Worm (Caenorhabditis elegans) whole organism, young adult: ENCODE measurements around the gene sri-72.

Source experiments
- die-1 ChIP-seq: sonication (generic microtip); optimal IDR thresholded peaks from 2 replicates; lab custom pipeline; 2016; ENCODE audit warnings: missing genotype, mild to moderate bottlenecking, missing genetic modification characterization, missing compliant biosample characterization
- dox-1 ChIP-seq: fragments of 200-800 bp; sonication (Bioruptor generic); IDR thresholded peaks from 2 replicates; pipeline ENCODE4 v1.3.6; 2022; ENCODE audit warnings: missing genetic modification reagents, missing genetic modification characterization, missing compliant biosample characterization
- him-1 ChIP-seq: sonication (generic microtip); optimal IDR thresholded peaks from 2 replicates; lab custom pipeline; 2016; ENCODE audit warnings: missing genotype, missing genetic modification reagents, missing genetic modification characterization, missing compliant biosample characterization
- lin-40 ChIP-seq: sonication (generic microtip); optimal IDR thresholded peaks from 2 replicates; lab custom pipeline; 2016; ENCODE audit warnings: missing genetic modification characterization, mild to moderate bottlenecking, missing compliant biosample characterization, missing genotype, missing genetic modification reagents
- madf-10 ChIP-seq: sonication (generic microtip); optimal IDR thresholded peaks from 2 replicates; lab custom pipeline; 2016; ENCODE audit warnings: mild to moderate bottlenecking, missing genetic modification characterization, missing compliant biosample characterization
- nfya-1 ChIP-seq: sonication (generic microtip); optimal IDR thresholded peaks from 2 replicates; lab custom pipeline; 2017; ENCODE audit warnings: antibody characterized with exemption, missing compliant biosample characterization, missing genetic modification characterization, borderline replicate concordance; ENCODE audit not compliant: insufficient read depth
- nhr-27 ChIP-seq: fragments of 200-800 bp; sonication (Bioruptor generic); optimal IDR thresholded peaks from 2 replicates; lab custom pipeline; 2018; ENCODE audit warnings: mild to moderate bottlenecking, missing genetic modification characterization, moderate library complexity, missing compliant biosample characterization
- rcor-1 ChIP-seq: fragments of 200-800 bp; sonication (Bioruptor generic); IDR thresholded peaks from 2 replicates; pipeline ENCODE4 v1.3.6; 2022; ENCODE audit warnings: missing genetic modification reagents, missing genetic modification characterization, missing compliant biosample characterization
- sdz-38 ChIP-seq: sonication (generic microtip); optimal IDR thresholded peaks from 2 replicates; lab custom pipeline; 2016; ENCODE audit warnings: missing genotype, missing genetic modification characterization, missing compliant biosample characterization
- sea-2 ChIP-seq: fragments of 200-800 bp; sonication (Bioruptor generic); IDR thresholded peaks from 2 replicates; pipeline ENCODE4 v1.3.6; 2022; ENCODE audit warnings: missing genetic modification characterization, missing compliant biosample characterization
- snpc-4 ChIP-seq, 5 experiments: fragments of 150-350 bp in 1 of 5; sonication (generic microtip) in 4 of 5; optimal IDR thresholded peaks; 2 replicates each; lab custom pipeline; 2014 to 2018; ENCODE audit warnings: missing genetic modification characterization in 5 of 5, missing biosample characterization in 3 of 5, antibody characterized with exemption in 2 of 5, mild to moderate bottlenecking in 2 of 5, missing compliant biosample characterization in 2 of 5, missing genotype in 2 of 5, moderate library complexity in 2 of 5, missing genetic modification reagents in 1 of 5
- unc-62 ChIP-seq: fragments of 150-350 bp; optimal IDR thresholded peaks from 2 replicates; lab custom pipeline; 2014; ENCODE audit warnings: missing biosample characterization, missing genetic modification reagents, missing genetic modification characterization

DNA sequence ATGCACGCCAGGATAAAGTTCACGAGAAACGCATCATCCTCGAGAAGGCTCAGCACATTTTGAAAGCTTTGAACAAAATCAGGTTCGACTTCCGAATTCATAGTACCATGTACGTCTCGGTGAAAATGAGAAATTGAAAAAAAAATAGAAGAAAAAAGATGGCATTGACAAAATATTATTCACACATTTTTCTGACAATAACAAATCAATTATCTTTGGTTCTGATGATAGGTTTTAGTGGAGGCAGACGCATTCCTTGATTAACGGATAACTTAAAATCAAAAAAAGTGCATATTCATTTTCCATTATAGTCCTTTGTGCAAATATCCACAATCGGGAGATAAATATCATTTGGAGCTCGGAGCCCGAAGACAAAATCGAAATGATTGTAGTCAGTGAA lies 46.5 kb downstream of the sri-72 start, which contains the start of gene srw-107:
- no peak for TF ChIP-seq madf-10
- no peak for TF ChIP-seq nfya-1 (tag; lab: Kevin White, UChicago)
- no peak for TF ChIP-seq him-1 (tag; lab: Kevin White, UChicago)
- TF ChIP-seq lin-40 (tag; lab: Kevin White, UChicago) = no peak
- TF ChIP-seq sdz-38 (tag; lab: Kevin White, UChicago) = no peak
- no peak for TF ChIP-seq dox-1 (GFP tag; lab: Robert Waterston, UW)
- TF ChIP-seq die-1 (tag; lab: Kevin White, UChicago) = no peak
- no peak for TF ChIP-seq rcor-1 (GFP tag; lab: Robert Waterston, UW)
- no peak for TF ChIP-seq nhr-27
- TF ChIP-seq snpc-4 (GFP tag; optimal IDR thresholded peaks at IDR 0.05; lab: Kevin White, UChicago) = no peak
- TF ChIP-seq snpc-4 (tag; optimal IDR thresholded peaks at IDR 0.05; lab: Kevin White, UChicago) = no peak
- no peak for TF ChIP-seq sea-2 (GFP tag; lab: Robert Waterston, UW)
- TF ChIP-seq unc-62 (GFP tag; lab: Kevin White, UChicago) = no peak
